Worm (Caenorhabditis elegans) whole organism, young adult: ENCODE measurements around the gene C10C6.3.
A peak's percentile ranks its signal among the peaks of the same experiment; 100 is the strongest.
"Not testable (repeated sequence)": the region's sequence is repeated elsewhere in the genome, so short reads cannot be mapped to it uniquely, and the experiment has no call there.

Experiments used
- B0261.1 ChIP-seq: sonication (generic microtip); optimal IDR thresholded peaks from 2 replicates; lab custom pipeline; 2016; ENCODE audit warnings: mild to moderate bottlenecking, missing genetic modification characterization, moderate library complexity, missing compliant biosample characterization
- C06A6.2 ChIP-seq: fragments of 200-800 bp; sonication (Bioruptor generic); conservative IDR thresholded peaks from 2 replicates; pipeline ENCODE4 v1.3.6; 2022; ENCODE audit warnings: missing genetic modification characterization, missing compliant biosample characterization
- F33H1.4 ChIP-seq: fragments of 200-800 bp; sonication (Bioruptor generic); IDR thresholded peaks from 2 replicates; pipeline ENCODE4 v1.3.6; 2022; ENCODE audit warnings: missing genetic modification reagents, missing genetic modification characterization, missing compliant biosample characterization
- K11D2.4 ChIP-seq: fragments of 200-800 bp; sonication (Bioruptor generic); IDR thresholded peaks from 2 replicates; pipeline ENCODE4 v1.3.6; 2022; ENCODE audit warnings: missing genetic modification reagents, missing genetic modification characterization, missing compliant biosample characterization
- Y53F4B.3 ChIP-seq: fragments of 200-800 bp; sonication (Bioruptor generic); IDR thresholded peaks from 2 replicates; pipeline ENCODE4 v1.3.6; 2022; ENCODE audit warnings: missing genetic modification reagents, missing genetic modification characterization, missing compliant biosample characterization
- Y53G8AR.9 ChIP-seq: fragments of 200-800 bp; sonication (Bioruptor generic); conservative IDR thresholded peaks from 2 replicates; pipeline ENCODE4 v1.3.6; 2022; ENCODE audit warnings: missing genetic modification reagents, missing genetic modification characterization, missing compliant biosample characterization
- Y79H2A.3 ChIP-seq: fragments of 200-800 bp; sonication (Bioruptor generic); conservative IDR thresholded peaks from 2 replicates; pipeline ENCODE4 v1.3.6; 2022; ENCODE audit warnings: missing genetic modification reagents, missing genetic modification characterization, missing compliant biosample characterization
- ZK185.1 ChIP-seq: sonication (generic microtip); optimal IDR thresholded peaks from 2 replicates; lab custom pipeline; 2016; ENCODE audit warnings: mild to moderate bottlenecking, missing genetic modification characterization, missing compliant biosample characterization; ENCODE audit not compliant: poor library complexity, severe bottlenecking
- ccch-3 ChIP-seq: fragments of 200-800 bp; sonication (Bioruptor generic); optimal IDR thresholded peaks from 2 replicates; lab custom pipeline; 2018; ENCODE audit warnings: mild to moderate bottlenecking, missing genetic modification characterization, missing compliant biosample characterization
- cebp-1 ChIP-seq, 2 experiments: fragments of 200-800 bp in 1 of 2; sonication (Bioruptor generic) in 1 of 2; sonication (generic microtip) in 1 of 2; IDR thresholded peaks in 1 of 2; optimal IDR thresholded peaks in 1 of 2; 2 replicates each; pipeline versions ENCODE4 v1.3.6 to Lab custom; 2017 to 2022; ENCODE audit warnings: missing compliant biosample characterization in 2 of 2, missing genetic modification characterization in 2 of 2, mild to moderate bottlenecking in 1 of 2, missing genetic modification reagents in 1 of 2, moderate library complexity in 1 of 2
- ceh-100 ChIP-seq: fragments of 200-800 bp; sonication (Bioruptor generic); IDR thresholded peaks from 2 replicates; pipeline ENCODE4 v1.3.6; 2022; ENCODE audit warnings: missing genetic modification reagents, missing genetic modification characterization, missing compliant biosample characterization
- die-1 ChIP-seq: sonication (generic microtip); optimal IDR thresholded peaks from 2 replicates; lab custom pipeline; 2016; ENCODE audit warnings: missing genotype, mild to moderate bottlenecking, missing genetic modification characterization, missing compliant biosample characterization
- dox-1 ChIP-seq: fragments of 200-800 bp; sonication (Bioruptor generic); IDR thresholded peaks from 2 replicates; pipeline ENCODE4 v1.3.6; 2022; ENCODE audit warnings: missing genetic modification reagents, missing genetic modification characterization, missing compliant biosample characterization
- dpff-1 ChIP-seq: sonication (generic microtip); optimal IDR thresholded peaks from 2 replicates; lab custom pipeline; 2017; ENCODE audit warnings: mild to moderate bottlenecking, missing genetic modification characterization, missing compliant biosample characterization
- egl-18 ChIP-seq: fragments of 200-800 bp; sonication (Bioruptor generic); IDR thresholded peaks from 2 replicates; pipeline ENCODE4 v1.3.6; 2022; ENCODE audit warnings: missing genetic modification reagents, missing genetic modification characterization, missing compliant biosample characterization
- hmg-1.2 ChIP-seq: fragments of 200-800 bp; sonication (Bioruptor generic); IDR thresholded peaks from 2 replicates; pipeline ENCODE4 v1.3.6; 2022; ENCODE audit warnings: missing genetic modification reagents, missing genetic modification characterization, missing compliant biosample characterization
- hrde-1 ChIP-seq: sonication (generic microtip); optimal IDR thresholded peaks from 2 replicates; lab custom pipeline; 2016; ENCODE audit warnings: missing genetic modification characterization, mild to moderate bottlenecking, missing compliant biosample characterization, moderate library complexity, missing genotype, missing genetic modification reagents, borderline replicate concordance
- lin-26 ChIP-seq: fragments of 200-800 bp; sonication (Bioruptor generic); IDR thresholded peaks from 2 replicates; pipeline ENCODE4 v1.3.6; 2022; ENCODE audit warnings: missing genetic modification reagents, missing genetic modification characterization, missing compliant biosample characterization
- lin-35 ChIP-seq, 3 experiments: fragments of 150-350 bp in 2 of 3; sonication (generic microtip) in 1 of 3; optimal IDR thresholded peaks; 2 replicates each; lab custom pipeline; 2014 to 2018; ENCODE audit warnings: missing biosample characterization in 3 of 3, missing genetic modification characterization in 3 of 3, missing genetic modification reagents in 3 of 3
- lin-40 ChIP-seq: sonication (generic microtip); optimal IDR thresholded peaks from 2 replicates; lab custom pipeline; 2016; ENCODE audit warnings: missing genetic modification characterization, mild to moderate bottlenecking, missing compliant biosample characterization, missing genotype, missing genetic modification reagents
- madf-3 ChIP-seq: fragments of 200-800 bp; sonication (Bioruptor generic); IDR thresholded peaks from 2 replicates; pipeline ENCODE4 v1.3.6; 2022; ENCODE audit warnings: missing genetic modification reagents, missing genetic modification characterization, missing compliant biosample characterization
- madf-6 ChIP-seq: fragments of 200-800 bp; sonication (Bioruptor generic); IDR thresholded peaks from 2 replicates; pipeline ENCODE4 v1.3.6; 2022; ENCODE audit warnings: missing genetic modification reagents, missing genetic modification characterization, missing compliant biosample characterization
- nfyb-1 ChIP-seq: fragments of 200-800 bp; sonication (Bioruptor generic); IDR thresholded peaks from 2 replicates; pipeline ENCODE4 v1.3.6; 2022; ENCODE audit warnings: missing genetic modification reagents, missing genetic modification characterization, missing compliant biosample characterization
- nhr-179 ChIP-seq: sonication (generic microtip); optimal IDR thresholded peaks from 2 replicates; lab custom pipeline; 2016; ENCODE audit warnings: mild to moderate bottlenecking, missing genetic modification characterization, missing compliant biosample characterization
- pha-4 ChIP-seq: fragments of 150-350 bp; sonication (generic microtip); optimal IDR thresholded peaks from 2 replicates; lab custom pipeline; 2014; ENCODE audit warnings: missing biosample characterization, missing genetic modification reagents, missing genetic modification characterization
- rcor-1 ChIP-seq: fragments of 200-800 bp; sonication (Bioruptor generic); IDR thresholded peaks from 2 replicates; pipeline ENCODE4 v1.3.6; 2022; ENCODE audit warnings: missing genetic modification reagents, missing genetic modification characterization, missing compliant biosample characterization
- repo-1 ChIP-seq: sonication (generic microtip); optimal IDR thresholded peaks from 2 replicates; lab custom pipeline; 2017; ENCODE audit warnings: mild to moderate bottlenecking, missing genetic modification characterization, missing compliant biosample characterization
- rpc-1 ChIP-seq, 2 experiments: fragments of 150-350 bp in 1 of 2; sonication (generic microtip) in 1 of 2; optimal IDR thresholded peaks; 2 replicates each; lab custom pipeline; 2014 to 2018; ENCODE audit warnings: missing biosample characterization in 1 of 2, missing genetic modification characterization in 1 of 2, missing genetic modification reagents in 1 of 2, missing genotype in 1 of 2
- sdz-38 ChIP-seq: sonication (generic microtip); optimal IDR thresholded peaks from 2 replicates; lab custom pipeline; 2016; ENCODE audit warnings: missing genotype, missing genetic modification characterization, missing compliant biosample characterization
- somi-1 ChIP-seq: fragments of 200-800 bp; sonication (Bioruptor generic); optimal IDR thresholded peaks from 2 replicates; lab custom pipeline; 2018; ENCODE audit warnings: mild to moderate bottlenecking, missing genetic modification characterization, missing compliant biosample characterization
- tbp1 ChIP-seq: fragments of 200-800 bp; sonication (Bioruptor generic); optimal IDR thresholded peaks from 2 replicates; lab custom pipeline; 2018; ENCODE audit warnings: mild to moderate bottlenecking, missing genetic modification characterization, missing compliant biosample characterization
- xnd-1 ChIP-seq: sonication (generic microtip); optimal IDR thresholded peaks from 2 replicates; lab custom pipeline; 2016; ENCODE audit warnings: missing genotype, missing genetic modification reagents, missing genetic modification characterization, missing compliant biosample characterization
- ztf-26 ChIP-seq: sonication (generic microtip); optimal IDR thresholded peaks from 2 replicates; lab custom pipeline; 2017; ENCODE audit warnings: missing genetic modification characterization, missing compliant biosample characterization
- ztf-3 ChIP-seq: fragments of 200-800 bp; sonication (Bioruptor generic); optimal IDR thresholded peaks from 2 replicates; lab custom pipeline; 2018; ENCODE audit warnings: mild to moderate bottlenecking, missing genetic modification characterization, missing compliant biosample characterization

Gene C10C6.3

DNA sequence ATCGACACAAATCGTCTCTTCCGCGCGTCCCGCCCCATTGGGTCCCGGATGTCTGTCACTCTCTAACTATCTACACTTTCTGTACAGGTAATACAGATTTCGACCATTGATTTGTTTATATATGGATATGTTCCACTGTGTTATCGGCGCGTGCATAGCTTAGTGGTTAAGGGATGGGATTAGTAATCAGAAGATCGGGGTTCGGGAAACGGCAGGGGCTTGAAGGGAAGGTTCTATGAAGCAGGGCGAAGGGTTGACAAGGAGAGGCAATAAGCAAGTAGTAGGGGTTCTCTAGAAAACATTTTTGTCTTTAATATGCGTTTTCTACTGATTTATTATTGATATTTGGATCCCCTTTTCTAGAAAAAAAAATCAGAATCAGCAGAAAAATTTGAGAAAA, 32.3 kb upstream of the C10C6.3 start:
- TF ChIP-seq madf-6 (GFP tag; lab: Robert Waterston, UW) (peak; percentile 55; the same call in 1 of the 2 replicates), lin-26 (GFP tag; lab: Robert Waterston, UW) (peak; percentile 72), rpc-1 (tag; optimal IDR thresholded peaks at IDR 0.05; lab: Kevin White, UChicago) (peak; percentile 58), F33H1.4 (0 out of 2 replicates have a peak, but pooled peaks have one; percentile 12), rcor-1 (GFP tag; lab: Robert Waterston, UW) (0 out of 2 replicates have a peak, but pooled peaks have one; percentile 6), madf-3 (0 out of 2 replicates have a peak, but pooled peaks have one; percentile 24), nfyb-1 (0 out of 2 replicates have a peak, but pooled peaks have one; percentile 34), tbp1 (GFP tag; lab: Kevin White, UChicago) (peak; percentile 82), B0261.1 (tag; lab: Kevin White, UChicago) (peak; percentile 3)
- not testable (repeated sequence) for TF ChIP-seq rpc-1 (optimal IDR thresholded peaks at IDR 0.05; lab: Kevin White, UChicago)

DNA sequence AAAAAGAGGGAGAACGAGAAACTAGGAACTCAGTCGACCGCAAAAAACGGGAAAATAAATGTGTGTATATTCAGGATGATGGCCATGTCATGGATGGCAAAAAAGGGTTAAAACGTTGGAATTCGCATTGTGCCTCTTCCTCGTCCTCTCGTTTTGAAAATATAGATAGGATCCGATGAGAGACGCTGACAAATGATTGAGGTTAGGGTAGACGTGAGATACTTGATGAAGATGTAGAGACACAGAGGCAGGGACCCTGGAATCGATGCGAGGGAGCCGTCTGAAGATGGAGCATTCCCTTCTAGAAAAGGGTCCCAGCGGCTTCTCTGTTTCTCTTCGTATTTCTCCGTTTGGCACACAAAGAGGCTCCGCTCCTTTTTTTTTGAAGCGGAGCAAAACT, 29.9 kb upstream of the C10C6.3 start:
- TF ChIP-seq Y79H2A.3, result no peak
- TF ChIP-seq die-1 (tag; lab: Kevin White, UChicago), result no peak
- no peak for TF ChIP-seq ceh-100 (GFP tag; lab: Robert Waterston, UW)
- TF ChIP-seq hmg-1.2 (GFP tag; lab: Robert Waterston, UW), result peak; percentile 18; the same call in 1 of the 2 replicates
- peak; percentile 18 for TF ChIP-seq lin-40
- peak in 1 of 3 experiments; percentile 5 for TF ChIP-seq lin-35 (GFP tag; optimal IDR thresholded peaks at IDR 0.05; lab: Kevin White, UChicago)

DNA sequence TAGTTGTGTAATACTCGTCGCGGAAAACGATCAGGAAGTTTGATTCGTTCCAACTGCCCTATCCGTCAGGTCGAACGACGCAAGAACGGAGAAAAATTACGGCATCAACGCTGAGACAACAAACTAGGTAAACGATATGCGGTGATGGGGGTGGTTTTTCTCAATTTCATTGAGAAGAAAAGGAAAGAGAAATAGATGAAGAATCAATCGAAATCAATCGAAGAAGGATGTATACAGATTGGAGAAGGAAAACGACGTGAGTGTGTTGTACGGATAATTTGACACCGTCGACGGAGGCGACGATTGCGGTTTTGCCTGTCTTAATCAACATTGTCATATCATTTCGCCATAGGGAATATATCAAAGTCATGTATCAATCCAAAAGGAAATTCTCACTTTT, 28.9 kb upstream of the C10C6.3 start:
- no peak for TF ChIP-seq Y53G8AR.9 (GFP tag; lab: Robert Waterston, UW)
- no peak for TF ChIP-seq nhr-179 (tag; lab: Kevin White, UChicago)

DNA sequence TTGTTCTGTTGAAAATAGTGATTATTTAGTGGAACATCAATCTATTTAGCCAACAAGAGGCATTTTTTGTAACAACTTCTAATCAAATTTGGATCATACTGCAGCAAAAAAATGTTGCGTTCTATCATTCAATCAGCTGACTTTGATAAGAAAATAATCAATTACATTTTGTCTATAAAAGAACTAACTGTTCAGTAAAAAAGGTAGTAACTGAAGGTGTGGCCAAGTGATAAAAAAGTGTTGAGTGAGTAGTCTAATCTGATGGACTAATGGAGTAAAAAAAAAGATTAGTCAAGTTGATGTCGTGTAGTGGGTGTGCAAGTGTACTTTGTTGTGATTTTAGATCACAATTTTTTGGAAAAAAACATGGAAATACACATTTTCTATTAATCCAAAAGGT, 27.3 kb upstream of the C10C6.3 start:
- TF ChIP-seq dpff-1 (tag; lab: Kevin White, UChicago), result no peak
- no peak for TF ChIP-seq repo-1
- no peak for TF ChIP-seq F33H1.4
- no peak for TF ChIP-seq sdz-38 (tag; lab: Kevin White, UChicago)
- TF ChIP-seq ceh-100 (GFP tag; lab: Robert Waterston, UW), result no peak
- TF ChIP-seq hmg-1.2 (GFP tag; lab: Robert Waterston, UW), result no peak
- no peak for TF ChIP-seq hrde-1
- no peak for TF ChIP-seq dox-1
- TF ChIP-seq egl-18 (GFP tag; lab: Robert Waterston, UW), result no peak
- no peak for TF ChIP-seq Y53F4B.3 (GFP tag; lab: Robert Waterston, UW)
- TF ChIP-seq C06A6.2 (GFP tag; lab: Robert Waterston, UW), result no peak
- no peak for TF ChIP-seq K11D2.4
- no peak for TF ChIP-seq pha-4 (tag; lab: Kevin White, UChicago)
- TF ChIP-seq ztf-3 (GFP tag; lab: Kevin White, UChicago), result no peak
- no peak for TF ChIP-seq ccch-3 (GFP tag; lab: Kevin White, UChicago)

DNA sequence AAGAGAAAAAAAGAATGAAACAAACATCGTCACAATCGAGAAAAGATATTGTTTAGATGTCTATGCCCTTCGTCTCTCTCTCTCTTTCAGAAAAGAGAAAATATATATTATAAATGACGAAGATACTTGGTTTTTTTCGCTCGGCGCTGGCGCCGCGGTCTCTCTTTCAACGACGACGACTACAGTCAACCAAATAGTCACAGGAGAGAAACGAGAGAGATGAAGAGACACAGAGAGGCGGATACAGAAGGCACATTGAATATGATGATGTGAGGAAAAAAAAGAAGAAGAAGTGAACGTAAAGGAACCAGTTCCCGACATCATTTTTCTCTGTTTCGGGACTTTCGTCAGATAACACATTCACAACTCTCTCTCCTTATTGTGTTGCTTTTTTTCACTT, 26.4 kb upstream of the C10C6.3 start:
- TF ChIP-seq ztf-3 (GFP tag; lab: Kevin White, UChicago) (no peak), rpc-1 (optimal IDR thresholded peaks at IDR 0.05; lab: Kevin White, UChicago) (no peak), rpc-1 (tag; optimal IDR thresholded peaks at IDR 0.05; lab: Kevin White, UChicago) (no peak), die-1 (tag; lab: Kevin White, UChicago) (peak; percentile 36), ztf-26 (tag; lab: Kevin White, UChicago) (peak; percentile 79), somi-1 (peak; percentile 87), lin-40 (peak; percentile 61), cebp-1 (GFP tag; IDR thresholded peaks at IDR 0.05; lab: Robert Waterston, UW) (no peak), cebp-1 (tag; optimal IDR thresholded peaks at IDR 0.05; lab: Kevin White, UChicago) (peak; percentile 25), xnd-1 (no peak), ZK185.1 (peak; percentile 25)
